Worm (Caenorhabditis elegans) whole organism, L4 larva: Measurements from ENCODE around the gene eif-3.B.
A peak's percentile ranks its signal among the peaks of the same experiment; 100 is the strongest.

Experiments used
- F10B5.3 ChIP-seq: sonication (generic microtip); optimal IDR thresholded peaks from 2 replicates; lab custom pipeline; 2016; ENCODE audit warnings: mild to moderate bottlenecking, missing genetic modification characterization, missing compliant biosample characterization
- F26F4.8 ChIP-seq: fragments of 200-800 bp; sonication (Bioruptor generic); conservative IDR thresholded peaks from 2 replicates; pipeline ENCODE4 v1.3.6; 2022; ENCODE audit warnings: missing genetic modification characterization, missing compliant biosample characterization
- F49E8.2 ChIP-seq: sonication (generic microtip); optimal IDR thresholded peaks from 2 replicates; lab custom pipeline; 2016; ENCODE audit warnings: missing compliant biosample characterization, mild to moderate bottlenecking, missing genetic modification characterization, borderline replicate concordance
- Y75B8A.6 ChIP-seq: fragments of 200-800 bp; sonication (Bioruptor generic); IDR thresholded peaks from 2 replicates; pipeline ENCODE4 v1.3.6; 2022; ENCODE audit warnings: missing genetic modification reagents, missing genetic modification characterization, missing compliant biosample characterization
- ZK337.2 ChIP-seq: fragments of 200-800 bp; sonication (Bioruptor generic); IDR thresholded peaks from 2 replicates; pipeline ENCODE4 v1.3.6; 2022; ENCODE audit warnings: missing genetic modification reagents, missing genetic modification characterization, missing compliant biosample characterization
- ZK546.5 ChIP-seq, 2 experiments: sonication (generic microtip); optimal IDR thresholded peaks; 2 replicates each; lab custom pipeline; 2017; ENCODE audit warnings: missing biosample characterization in 2 of 2, missing genetic modification characterization in 2 of 2
- aha-1 ChIP-seq: fragments of 150-350 bp; peaks from one replicate; lab custom pipeline; 2014; ENCODE audit warnings: missing biosample characterization, missing genetic modification characterization
- aly-2 ChIP-seq: sonication (generic microtip); optimal IDR thresholded peaks from 2 replicates; lab custom pipeline; 2018; ENCODE audit warnings: missing biosample characterization, missing genetic modification characterization
- ama-1 ChIP-seq: fragments of 150-350 bp; optimal IDR thresholded peaks from 2 replicates; lab custom pipeline; 2014; ENCODE audit warnings: inconsistent platforms, mixed read lengths
- arid-1 ChIP-seq: fragments of 200-800 bp; sonication (Bioruptor generic); conservative IDR thresholded peaks from 2 replicates; pipeline ENCODE4 v1.3.6; 2022; ENCODE audit warnings: missing genetic modification reagents, missing genetic modification characterization, missing compliant biosample characterization
- attf-4 ChIP-seq: sonication (generic microtip); optimal IDR thresholded peaks from 3 replicates; lab custom pipeline; 2017; ENCODE audit warnings: missing biosample characterization, missing genetic modification characterization
- ceh-28 ChIP-seq: fragments of 150-350 bp; optimal IDR thresholded peaks from 2 replicates; lab custom pipeline; 2014; ENCODE audit warnings: missing biosample characterization, missing genetic modification reagents, missing genetic modification characterization
- ceh-62 ChIP-seq: sonication (generic microtip); optimal IDR thresholded peaks from 2 replicates; lab custom pipeline; 2017; ENCODE audit warnings: missing biosample characterization, missing genetic modification characterization
- ceh-82 ChIP-seq: sonication (generic microtip); optimal IDR thresholded peaks from 2 replicates; lab custom pipeline; 2017; ENCODE audit warnings: missing biosample characterization, missing genetic modification characterization
- dmd-8 ChIP-seq: fragments of 200-800 bp; sonication (Bioruptor generic); IDR thresholded peaks from 2 replicates; pipeline ENCODE4 v1.3.6; 2022; ENCODE audit warnings: missing genetic modification characterization, missing compliant biosample characterization
- dve-1 ChIP-seq: sonication (generic microtip); optimal IDR thresholded peaks from 2 replicates; lab custom pipeline; 2017; ENCODE audit warnings: antibody characterized with exemption, mild to moderate bottlenecking, missing genetic modification characterization, missing compliant biosample characterization; ENCODE audit not compliant: insufficient read depth
- egl-27 ChIP-seq: sonication (generic microtip); optimal IDR thresholded peaks from 3 replicates; lab custom pipeline; 2017; ENCODE audit warnings: missing biosample characterization, missing genetic modification reagents, missing genetic modification characterization
- egl-43 ChIP-seq: fragments of 200-800 bp; sonication (Bioruptor generic); IDR thresholded peaks from 2 replicates; pipeline ENCODE4 v1.3.6; 2022; ENCODE audit warnings: missing genetic modification reagents, missing genetic modification characterization, missing compliant biosample characterization
- fkh-10 ChIP-seq: fragments of 150-350 bp; optimal IDR thresholded peaks from 2 replicates; lab custom pipeline; 2014; ENCODE audit warnings: missing biosample characterization, missing genetic modification reagents, missing genetic modification characterization
- hif-1 ChIP-seq, 2 experiments: sonication (generic microtip); optimal IDR thresholded peaks; 2 replicates each; lab custom pipeline; 2016 to 2017; ENCODE audit warnings: missing compliant biosample characterization in 2 of 2, missing genetic modification characterization in 2 of 2, missing genetic modification reagents in 2 of 2, missing genotype in 2 of 2, mild to moderate bottlenecking in 1 of 2
- hlh-30 ChIP-seq: sonication (generic microtip); optimal IDR thresholded peaks from 2 replicates; lab custom pipeline; 2017; ENCODE audit warnings: antibody characterized with exemption, mild to moderate bottlenecking, missing genetic modification characterization, missing compliant biosample characterization; ENCODE audit not compliant: insufficient read depth
- hmg-1.1 ChIP-seq: fragments of 200-800 bp; sonication (Bioruptor generic); IDR thresholded peaks from 2 replicates; pipeline ENCODE4 v1.3.6; 2022; ENCODE audit warnings: missing genetic modification reagents, missing genetic modification characterization, missing compliant biosample characterization
- lim-7 ChIP-seq: fragments of 200-800 bp; sonication (Bioruptor generic); IDR thresholded peaks from 2 replicates; pipeline ENCODE4 v1.3.6; 2022; ENCODE audit warnings: missing genetic modification characterization, missing compliant biosample characterization
- lin-1 ChIP-seq: fragments of 200-800 bp; sonication (Bioruptor generic); IDR thresholded peaks from 2 replicates; pipeline ENCODE4 v1.3.6; 2022; ENCODE audit warnings: missing genetic modification reagents, missing genetic modification characterization, missing compliant biosample characterization
- lin-13 ChIP-seq: fragments of 150-350 bp; optimal IDR thresholded peaks from 2 replicates; lab custom pipeline; 2014; ENCODE audit warnings: missing biosample characterization, missing genetic modification reagents, missing genetic modification characterization
- lin-39 ChIP-seq: fragments of 150-350 bp; optimal IDR thresholded peaks from 2 replicates; lab custom pipeline; 2014; ENCODE audit warnings: missing biosample characterization, missing genetic modification reagents, missing genetic modification characterization
- lsy-2 ChIP-seq, 2 experiments: fragments of 150-350 bp in 1 of 2; sonication (generic microtip) in 1 of 2; optimal IDR thresholded peaks; 2 replicates each; lab custom pipeline; 2014 to 2017; ENCODE audit warnings: missing biosample characterization in 2 of 2, missing genetic modification characterization in 2 of 2
- mdl-1 ChIP-seq, 2 experiments: fragments of 150-350 bp in 1 of 2; sonication (generic microtip) in 1 of 2; optimal IDR thresholded peaks; 2 replicates each; lab custom pipeline; 2014 to 2017; ENCODE audit warnings: missing biosample characterization in 2 of 2, missing genetic modification characterization in 2 of 2
- mep-1 ChIP-seq: fragments of 150-350 bp; sonication (generic microtip); optimal IDR thresholded peaks from 3 replicates; lab custom pipeline; 2014; ENCODE audit warnings: missing biosample characterization, missing genetic modification characterization
- mes-2 ChIP-seq: sonication (generic microtip); optimal IDR thresholded peaks from 2 replicates; lab custom pipeline; 2016; ENCODE audit warnings: missing genotype, mild to moderate bottlenecking, missing genetic modification characterization, missing compliant biosample characterization; ENCODE audit not compliant: poor library complexity, severe bottlenecking
- mxl-2 ChIP-seq: fragments of 200-800 bp; sonication (Bioruptor generic); conservative IDR thresholded peaks from 2 replicates; pipeline ENCODE4 v1.3.6; 2022; ENCODE audit warnings: missing genetic modification reagents, missing genetic modification characterization, missing compliant biosample characterization
- nhr-102 ChIP-seq: sonication (generic microtip); optimal IDR thresholded peaks from 2 replicates; lab custom pipeline; 2016; ENCODE audit warnings: mild to moderate bottlenecking, missing genetic modification characterization, moderate library complexity, missing compliant biosample characterization
- nhr-11 ChIP-seq: fragments of 150-350 bp; optimal IDR thresholded peaks from 2 replicates; lab custom pipeline; 2014; ENCODE audit warnings: missing biosample characterization, missing genetic modification characterization
- nhr-111 ChIP-seq: fragments of 200-800 bp; sonication (Bioruptor generic); optimal IDR thresholded peaks from 2 replicates; lab custom pipeline; 2018; ENCODE audit warnings: mild to moderate bottlenecking, missing genetic modification characterization, missing compliant biosample characterization
- nhr-41 ChIP-seq: fragments of 200-800 bp; sonication (Bioruptor generic); IDR thresholded peaks from 2 replicates; pipeline ENCODE4 v1.3.6; 2022; ENCODE audit warnings: missing genetic modification reagents, missing genetic modification characterization, missing compliant biosample characterization
- nhr-42 ChIP-seq: fragments of 200-800 bp; sonication (Bioruptor generic); IDR thresholded peaks from 2 replicates; pipeline ENCODE4 v1.3.6; 2022; ENCODE audit warnings: missing genetic modification characterization, missing compliant biosample characterization
- nhr-48 ChIP-seq: sonication (generic microtip); optimal IDR thresholded peaks from 2 replicates; lab custom pipeline; 2016; ENCODE audit warnings: mild to moderate bottlenecking, missing genetic modification characterization, missing compliant biosample characterization
- nhr-6 ChIP-seq: fragments of 150-350 bp; optimal IDR thresholded peaks from 2 replicates; lab custom pipeline; 2014; ENCODE audit warnings: missing biosample characterization, missing genetic modification characterization
- nhr-76 ChIP-seq: fragments of 150-350 bp; optimal IDR thresholded peaks from 2 replicates; lab custom pipeline; 2014; ENCODE audit warnings: missing biosample characterization, missing genetic modification characterization
- nhr-77 ChIP-seq: fragments of 150-350 bp; optimal IDR thresholded peaks from 2 replicates; lab custom pipeline; 2014; ENCODE audit warnings: missing biosample characterization, missing genetic modification characterization
- pha-4 ChIP-seq, 2 experiments: fragments of 150-350 bp in 1 of 2; fragments of 200-800 bp in 1 of 2; sonication (Bioruptor generic) in 1 of 2; IDR thresholded peaks in 1 of 2; optimal IDR thresholded peaks in 1 of 2; 2 replicates each; pipeline versions ENCODE4 v1.3.6 to Lab custom; 2014 to 2022; ENCODE audit warnings: missing genetic modification characterization in 2 of 2, missing genetic modification reagents in 2 of 2, missing biosample characterization in 1 of 2, missing compliant biosample characterization in 1 of 2
- rbr-2 ChIP-seq: sonication (generic microtip); optimal IDR thresholded peaks from 2 replicates; lab custom pipeline; 2016; ENCODE audit warnings: missing genotype, missing genetic modification characterization, missing compliant biosample characterization
- saeg-2 ChIP-seq: fragments of 200-800 bp; sonication (Bioruptor generic); IDR thresholded peaks from 2 replicates; pipeline ENCODE4 v1.3.6; 2022; ENCODE audit warnings: missing genetic modification reagents, missing genetic modification characterization, missing compliant biosample characterization
- tra-1 ChIP-seq: fragments of 200-800 bp; sonication (Bioruptor generic); IDR thresholded peaks from 2 replicates; pipeline ENCODE4 v1.3.6; 2022; ENCODE audit warnings: missing genetic modification reagents, missing genetic modification characterization, missing compliant biosample characterization
- unc-62 ChIP-seq, 3 experiments: fragments of 150-350 bp in 1 of 3; sonication (generic microtip); optimal IDR thresholded peaks in 2 of 3; peaks in 1 of 3; 1 replicate in 1 of 3; 2 replicates in 2 of 3; lab custom pipeline; 2014 to 2017; ENCODE audit warnings: missing biosample characterization in 3 of 3, missing genetic modification characterization in 3 of 3, missing genetic modification reagents in 3 of 3, missing genotype in 1 of 3
- vab-7 ChIP-seq: fragments of 200-800 bp; sonication (Bioruptor generic); IDR thresholded peaks from 2 replicates; pipeline ENCODE4 v1.3.6; 2022; ENCODE audit warnings: missing genetic modification reagents, missing genetic modification characterization, missing compliant biosample characterization
- zag-1 ChIP-seq: fragments of 150-350 bp; optimal IDR thresholded peaks from 2 replicates; lab custom pipeline; 2014; ENCODE audit warnings: missing biosample characterization, missing genetic modification characterization
- zip-11 ChIP-seq: fragments of 200-800 bp; sonication (Bioruptor generic); IDR thresholded peaks from 2 replicates; pipeline ENCODE4 v1.3.6; 2022; ENCODE audit warnings: missing genetic modification characterization, missing compliant biosample characterization
- zip-2 ChIP-seq: fragments of 150-350 bp; optimal IDR thresholded peaks from 2 replicates; lab custom pipeline; 2014; ENCODE audit warnings: missing biosample characterization, missing genetic modification characterization

Gene eif-3.B

ce11 chrII:14810609-14811008 is 15.4 kb downstream of the eif-3.B start:
- TF ChIP-seq mes-2 (tag; lab: Kevin White, UChicago), result peak; percentile 13
- peak; percentile 29 for TF ChIP-seq fkh-10 (GFP tag; lab: Kevin White, UChicago)
- no peak for TF ChIP-seq nhr-102 (tag; lab: Kevin White, UChicago)
- no peak for TF ChIP-seq attf-4 (tag; lab: Kevin White, UChicago)
- TF ChIP-seq saeg-2 (GFP tag; lab: Robert Waterston, UW), result no peak
- peak; percentile 28 for TF ChIP-seq rbr-2 (tag; lab: Kevin White, UChicago)
- TF ChIP-seq arid-1 (GFP tag; lab: Robert Waterston, UW), result no peak
- peak; percentile 33; the same call in 1 of the 2 replicates for TF ChIP-seq hmg-1.1 (GFP tag; lab: Robert Waterston, UW)
- TF ChIP-seq aly-2 (tag; lab: Kevin White, UChicago), result no peak
- TF ChIP-seq lin-1 (GFP tag; lab: Robert Waterston, UW), result no peak
- TF ChIP-seq vab-7 (GFP tag; lab: Robert Waterston, UW), result no peak
- peak; percentile 36 for TF ChIP-seq mep-1 (tag; lab: Kevin White, UChicago)
- TF ChIP-seq nhr-77 (tag; lab: Kevin White, UChicago), result peak; percentile 26
- TF ChIP-seq pha-4 (GFP tag; IDR thresholded peaks at IDR 0.05; lab: Robert Waterston, UW), result no peak
- peak; percentile 52 for TF ChIP-seq pha-4 (tag; optimal IDR thresholded peaks at IDR 0.05; lab: Kevin White, UChicago)
- peak; percentile 6 for TF ChIP-seq hlh-30 (tag; lab: Kevin White, UChicago)
- TF ChIP-seq aha-1 (tag; lab: Kevin White, UChicago), result peak; percentile 27
- TF ChIP-seq nhr-11 (tag; lab: Kevin White, UChicago), result peak; percentile 3
- no peak for TF ChIP-seq zip-2 (tag; lab: Kevin White, UChicago)
- TF ChIP-seq nhr-6 (tag; lab: Kevin White, UChicago), result no peak
- peak in 1 of 2 experiments; percentile 38 for TF ChIP-seq lsy-2 (tag; optimal IDR thresholded peaks at IDR 0.05; lab: Kevin White, UChicago)
- no peak for TF ChIP-seq nhr-42 (GFP tag; lab: Robert Waterston, UW)

ce11 chrII:14811472-14811871 is 16.3 kb downstream of the eif-3.B start:
- no peak for TF ChIP-seq ZK546.5 (tag; optimal IDR thresholded peaks at IDR 0.05; lab: Kevin White, UChicago)
- TF ChIP-seq nhr-48 (tag; lab: Kevin White, UChicago), result no peak
- no peak for TF ChIP-seq ZK337.2 (GFP tag; lab: Robert Waterston, UW)
- no peak for TF ChIP-seq zip-11 (GFP tag; lab: Robert Waterston, UW)
- peak; percentile 80 for TF ChIP-seq nhr-77 (tag; lab: Kevin White, UChicago)
- TF ChIP-seq F10B5.3 (tag; lab: Kevin White, UChicago), result no peak
- no peak for TF ChIP-seq mxl-2
- peak in 1 of 2 experiments; percentile 3 for TF ChIP-seq lsy-2 (tag; optimal IDR thresholded peaks at IDR 0.05; lab: Kevin White, UChicago)
- no peak for TF ChIP-seq unc-62 (GFP tag; optimal IDR thresholded peaks at IDR 0.05 in 1 of 2; lab: Kevin White, UChicago)
- no peak for TF ChIP-seq unc-62 (tag; optimal IDR thresholded peaks at IDR 0.05; lab: Kevin White, UChicago)
- TF ChIP-seq dve-1 (tag; lab: Kevin White, UChicago), result peak; percentile 87
- TF ChIP-seq hif-1 (tag; optimal IDR thresholded peaks at IDR 0.05; lab: Kevin White, UChicago), result no peak
- TF ChIP-seq lin-39, result no peak
- no peak for TF ChIP-seq attf-4 (tag; lab: Kevin White, UChicago)
- peak; percentile 20 for TF ChIP-seq lin-13 (GFP tag; lab: Kevin White, UChicago)
- TF ChIP-seq ceh-62, result no peak
- TF ChIP-seq nhr-41 (GFP tag; lab: Robert Waterston, UW), result no peak
- TF ChIP-seq F49E8.2 (tag; lab: Kevin White, UChicago), result no peak
- TF ChIP-seq nhr-6 (tag; lab: Kevin White, UChicago), result peak; percentile 64
- TF ChIP-seq nhr-76 (tag; lab: Kevin White, UChicago), result no peak
- TF ChIP-seq lim-7, result no peak
- TF ChIP-seq nhr-11 (tag; lab: Kevin White, UChicago), result no peak
- TF ChIP-seq egl-43 (GFP tag; lab: Robert Waterston, UW), result no peak
- no peak for TF ChIP-seq egl-27 (tag; lab: Kevin White, UChicago)
- no peak for TF ChIP-seq nhr-111 (GFP tag; lab: Kevin White, UChicago)
- peak in 1 of 2 experiments; percentile 27 for TF ChIP-seq mdl-1 (tag; optimal IDR thresholded peaks at IDR 0.05; lab: Kevin White, UChicago)
- TF ChIP-seq ceh-82 (tag; lab: Kevin White, UChicago), result no peak
- no peak for TF ChIP-seq Y75B8A.6 (GFP tag; lab: Robert Waterston, UW)
- no peak for TF ChIP-seq F26F4.8
- TF ChIP-seq dmd-8, result no peak
- TF ChIP-seq ama-1 (lab: Kevin White, UChicago), result no peak
- no peak for TF ChIP-seq zag-1 (tag; lab: Kevin White, UChicago)
- TF ChIP-seq tra-1 (GFP tag; lab: Robert Waterston, UW), result no peak
- no peak for TF ChIP-seq ceh-28
